Fruit fly (Drosophila melanogaster) whole organism: ENCODE measurements around the gene CG6244.

ENCODE experiments used
- CG8478 ChIP-seq: fragments of >200 bp; optimal IDR thresholded peaks from 2 replicates; lab custom pipeline; 2018; ENCODE audit warnings: inconsistent platforms
- Dll ChIP-seq: fragments of >200 bp; optimal IDR thresholded peaks from 2 replicates; lab custom pipeline; 2017
- EcR ChIP-seq, 2 experiments: fragments of >200 bp; optimal IDR thresholded peaks; 2 replicates each; lab custom pipeline; 2017; ENCODE audit warnings: missing biosample characterization in 2 of 2, missing genetic modification characterization in 2 of 2, missing genetic modification reagents in 2 of 2
- pan ChIP-seq: fragments of >200 bp; optimal IDR thresholded peaks from 2 replicates; lab custom pipeline; 2017
- psq ChIP-seq: fragments of >200 bp; optimal IDR thresholded peaks from 2 replicates; lab custom pipeline; 2017
- usp ChIP-seq: fragments of >200 bp; optimal IDR thresholded peaks from 2 replicates; lab custom pipeline; 2017; ENCODE audit warnings: missing biosample characterization, missing genetic modification characterization, mixed read lengths

The CG6244 gene

DNA sequence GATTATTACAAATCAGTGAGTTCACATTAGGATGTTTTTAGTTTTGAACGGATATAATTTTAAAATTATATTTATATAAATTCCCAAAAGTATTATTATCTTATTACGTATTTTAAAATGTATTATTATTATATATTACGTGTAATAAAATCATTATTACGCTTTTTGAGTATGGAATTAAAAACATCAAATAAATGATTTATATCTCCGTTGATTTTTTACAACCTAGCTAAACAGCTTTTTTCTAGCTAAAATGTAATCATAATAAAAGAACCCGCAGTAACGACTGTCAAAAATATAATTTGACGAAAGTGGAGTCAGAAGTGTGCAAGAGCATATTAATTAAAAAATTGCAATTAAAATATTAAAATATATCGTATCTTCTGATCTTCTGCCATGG, at the start of gene CG6244:
Gene CG6244 (plus strand): TSS at position 301 of the 400 bp plus-strand sequence.
- TF ChIP-seq pan (lab: Kevin White, UChicago) = no peak
- no peak for TF ChIP-seq Dll (lab: Kevin White, UChicago)
- no peak for TF ChIP-seq psq
- TF ChIP-seq EcR (GFP tag; optimal IDR thresholded peaks at IDR 0.05; lab: Kevin White, UChicago) = no peak
- TF ChIP-seq CG8478 (lab: Kevin White, UChicago) = no peak
- no peak for TF ChIP-seq usp (GFP tag; lab: Kevin White, UChicago)

DNA sequence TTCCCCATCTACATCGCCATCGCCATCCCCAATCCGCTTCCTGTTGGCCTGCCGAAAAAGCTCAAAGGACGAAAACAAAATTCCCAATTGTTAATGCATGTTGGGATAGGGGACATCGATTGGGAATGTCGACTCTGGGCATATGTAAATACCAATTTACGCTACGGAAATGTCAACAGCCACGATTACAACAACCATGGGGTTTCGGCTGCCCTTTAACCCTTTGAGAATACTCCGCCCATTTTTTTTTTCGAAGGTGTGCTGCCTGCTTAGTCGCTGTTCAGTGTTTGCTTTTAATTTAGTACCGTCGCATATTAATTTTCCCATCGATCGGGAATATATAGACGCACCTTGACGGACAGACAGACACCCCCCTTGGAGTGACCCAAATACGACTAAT, 49.5 kb upstream of the CG6244 start:
- TF ChIP-seq usp (GFP tag; lab: Kevin White, UChicago) = no peak
- no peak for TF ChIP-seq EcR (GFP tag; optimal IDR thresholded peaks at IDR 0.05; lab: Kevin White, UChicago)
- no peak for TF ChIP-seq psq
- TF ChIP-seq Dll (lab: Kevin White, UChicago) = no peak
- TF ChIP-seq CG8478 (lab: Kevin White, UChicago) = no peak
- TF ChIP-seq pan (lab: Kevin White, UChicago) = no peak

DNA sequence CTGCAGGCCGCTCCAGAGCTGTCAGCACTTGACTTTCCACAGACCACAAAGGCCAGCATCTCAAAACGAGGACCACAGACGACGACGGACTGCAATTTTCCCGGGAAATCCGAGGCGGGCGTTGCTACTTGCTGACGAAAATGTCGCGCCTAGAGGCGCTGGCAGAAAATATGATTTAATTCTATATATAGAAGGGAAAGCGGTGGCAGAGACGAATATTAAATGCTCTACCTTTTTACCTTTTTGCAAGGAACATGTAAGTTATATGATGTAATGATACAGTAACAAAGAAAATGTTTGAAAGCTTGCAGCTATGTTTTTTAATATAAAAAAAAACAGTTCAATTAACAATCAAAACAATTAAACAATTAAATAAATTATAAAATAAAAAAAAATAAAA, 47.7 kb upstream of the CG6244 start:
- TF ChIP-seq Dll (lab: Kevin White, UChicago) (no peak), usp (GFP tag; lab: Kevin White, UChicago) (no peak), psq (no peak), CG8478 (lab: Kevin White, UChicago) (no peak), EcR (GFP tag; optimal IDR thresholded peaks at IDR 0.05; lab: Kevin White, UChicago) (no peak), pan (lab: Kevin White, UChicago) (no peak)

DNA sequence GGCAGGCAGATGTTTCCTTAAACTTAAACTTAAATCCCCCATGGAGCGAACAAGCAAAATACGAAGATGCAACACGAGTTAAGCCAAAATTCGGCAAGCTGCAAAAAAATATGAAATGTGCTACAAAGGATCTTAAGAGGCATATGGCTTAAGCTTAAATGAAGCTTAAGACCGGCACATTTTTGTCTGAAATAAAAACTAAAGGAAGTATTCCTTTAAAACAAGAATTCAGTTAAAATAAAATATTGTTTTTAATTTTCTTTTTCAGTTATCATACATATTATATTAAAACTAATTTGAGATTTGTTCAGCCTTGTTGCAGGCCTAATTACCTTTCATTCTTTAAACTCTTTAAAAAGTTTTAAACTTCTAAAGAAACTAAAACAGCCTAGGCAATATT, 46.2 kb upstream of the CG6244 start:
- no peak for TF ChIP-seq Dll (lab: Kevin White, UChicago)
- no peak for TF ChIP-seq psq
- TF ChIP-seq EcR (GFP tag; optimal IDR thresholded peaks at IDR 0.05; lab: Kevin White, UChicago) = no peak
- TF ChIP-seq usp (GFP tag; lab: Kevin White, UChicago) = no peak
- no peak for TF ChIP-seq pan (lab: Kevin White, UChicago)
- no peak for TF ChIP-seq CG8478 (lab: Kevin White, UChicago)

DNA sequence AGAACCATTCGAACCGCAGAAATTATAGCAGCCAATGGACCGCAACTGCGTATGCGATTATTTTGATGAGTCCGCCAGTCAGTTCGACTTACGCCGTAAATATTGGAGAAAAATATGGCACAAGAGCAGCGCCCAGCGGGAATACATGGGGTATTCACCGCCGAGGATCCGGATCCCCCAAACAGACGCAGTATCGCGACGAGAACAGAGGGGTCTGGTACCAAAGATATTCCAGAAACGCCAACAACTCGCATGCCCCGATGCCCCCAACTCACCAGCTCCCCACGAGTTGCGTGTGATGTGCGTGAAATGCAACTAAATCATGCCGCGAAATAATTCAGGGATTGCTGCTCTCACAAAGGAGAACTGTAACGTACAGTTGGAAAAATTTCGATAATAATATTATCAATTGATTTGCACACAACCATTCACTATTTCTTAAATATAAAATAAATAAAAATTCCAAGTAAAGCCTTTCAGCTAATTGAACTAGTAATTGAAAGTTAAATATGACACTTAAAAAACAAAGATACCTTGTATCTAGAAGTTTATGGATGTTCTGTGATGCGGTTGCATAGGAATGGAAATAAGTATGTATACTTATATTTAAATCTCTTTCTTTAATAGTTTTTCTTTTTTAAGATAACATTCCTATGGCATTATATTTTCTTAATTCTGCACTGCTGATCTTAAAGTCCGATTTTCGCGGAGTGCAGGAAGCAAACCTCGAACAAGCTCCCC, 45.5 kb upstream of the CG6244 start:
- TF ChIP-seq Dll (lab: Kevin White, UChicago) = peak; percentile 53
- TF ChIP-seq CG8478 (lab: Kevin White, UChicago) = no peak

DNA sequence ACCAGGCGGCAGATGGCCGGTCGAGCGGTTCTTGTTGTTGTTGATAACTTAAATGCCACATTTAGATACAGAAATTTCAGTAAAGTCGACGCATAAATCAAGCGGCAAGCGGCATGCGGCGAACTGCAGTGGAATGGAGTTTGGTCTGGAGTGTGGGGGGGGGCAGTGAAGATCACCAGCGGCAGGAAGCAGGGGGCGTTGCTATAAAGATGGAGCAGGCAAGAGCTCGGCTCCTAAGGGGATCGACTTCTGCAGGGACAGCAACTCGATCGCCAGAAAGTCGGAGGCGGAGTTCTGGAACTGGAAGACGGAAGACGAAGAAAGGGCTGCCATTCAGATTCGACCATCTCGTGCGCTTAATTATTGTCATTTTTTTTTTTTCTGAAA, 44.9 kb upstream of the CG6244 start:
- no peak for TF ChIP-seq usp (GFP tag; lab: Kevin White, UChicago)
- no peak for TF ChIP-seq pan (lab: Kevin White, UChicago)
- peak; percentile 22 for TF ChIP-seq Dll (lab: Kevin White, UChicago)

DNA sequence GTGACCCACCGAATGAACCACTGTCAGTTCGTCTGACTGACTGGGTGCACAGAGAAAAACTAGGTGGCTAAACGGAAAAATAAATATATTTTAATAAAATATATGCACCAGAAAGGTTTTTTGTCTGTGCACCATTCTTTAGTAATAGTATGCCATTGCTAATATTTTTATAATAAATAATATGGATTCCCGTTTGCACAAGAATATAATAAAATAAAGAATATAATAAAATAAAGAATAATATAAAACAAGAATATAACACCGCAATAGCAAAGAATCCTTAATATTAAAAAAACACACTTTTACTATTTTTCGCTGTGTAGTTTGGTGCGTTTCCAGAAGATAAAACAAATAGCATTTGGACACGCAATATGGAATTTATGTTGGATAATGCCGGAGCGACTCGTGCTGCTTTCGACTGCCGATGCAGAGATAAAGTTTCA, 39.2 kb upstream of the CG6244 start:
- TF ChIP-seq Dll (lab: Kevin White, UChicago) (no peak), psq (no peak), CG8478 (lab: Kevin White, UChicago) (no peak), usp (GFP tag; lab: Kevin White, UChicago) (no peak), EcR (GFP tag; optimal IDR thresholded peaks at IDR 0.05; lab: Kevin White, UChicago) (no peak), pan (lab: Kevin White, UChicago) (no peak)

DNA sequence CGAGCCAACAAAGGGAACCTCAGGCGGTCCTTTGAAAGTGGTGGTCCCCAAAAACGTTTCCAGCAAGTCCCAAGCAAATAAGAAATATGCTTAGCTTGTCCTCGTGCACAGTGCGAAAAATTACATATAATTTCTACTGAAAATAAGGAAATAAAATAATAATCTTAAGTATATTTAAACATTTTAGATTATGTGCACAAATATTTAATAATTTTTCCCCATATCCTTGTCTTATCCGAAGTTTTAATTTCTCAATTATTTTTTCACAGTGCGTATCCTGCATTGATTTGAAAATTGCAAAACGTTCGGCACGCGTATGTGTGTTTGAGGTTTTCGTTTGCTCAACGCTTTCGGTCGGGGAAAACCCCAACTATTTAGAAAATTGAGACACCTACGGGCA, 36.6 kb upstream of the CG6244 start:
- TF ChIP-seq pan (lab: Kevin White, UChicago) = no peak
- no peak for TF ChIP-seq Dll (lab: Kevin White, UChicago)
- TF ChIP-seq usp (GFP tag; lab: Kevin White, UChicago) = no peak
- TF ChIP-seq CG8478 (lab: Kevin White, UChicago) = no peak
- no peak for TF ChIP-seq EcR (GFP tag; optimal IDR thresholded peaks at IDR 0.05; lab: Kevin White, UChicago)
- TF ChIP-seq psq = no peak

DNA sequence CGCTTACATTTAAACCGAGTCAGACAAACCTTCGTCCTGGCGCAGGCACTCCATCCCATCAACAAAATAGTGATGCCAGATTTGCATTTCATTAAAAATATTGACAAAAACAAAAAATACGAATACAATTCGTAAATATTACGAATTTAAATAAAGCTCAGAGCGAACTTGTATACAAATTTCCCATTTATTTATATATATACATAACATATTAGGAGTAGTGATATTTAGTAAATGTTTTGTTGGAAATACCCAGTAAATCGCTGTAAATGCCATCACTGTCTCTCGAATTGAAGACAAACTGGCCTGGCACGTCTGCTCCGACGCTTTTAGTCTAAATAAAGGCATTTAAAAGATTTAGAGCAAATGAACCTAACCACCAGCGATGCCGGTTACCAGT, 35.9 kb upstream of the CG6244 start:
- TF ChIP-seq psq (no peak), pan (lab: Kevin White, UChicago) (no peak), CG8478 (lab: Kevin White, UChicago) (no peak), Dll (lab: Kevin White, UChicago) (no peak), EcR (GFP tag; optimal IDR thresholded peaks at IDR 0.05; lab: Kevin White, UChicago) (no peak), usp (GFP tag; lab: Kevin White, UChicago) (no peak)

DNA sequence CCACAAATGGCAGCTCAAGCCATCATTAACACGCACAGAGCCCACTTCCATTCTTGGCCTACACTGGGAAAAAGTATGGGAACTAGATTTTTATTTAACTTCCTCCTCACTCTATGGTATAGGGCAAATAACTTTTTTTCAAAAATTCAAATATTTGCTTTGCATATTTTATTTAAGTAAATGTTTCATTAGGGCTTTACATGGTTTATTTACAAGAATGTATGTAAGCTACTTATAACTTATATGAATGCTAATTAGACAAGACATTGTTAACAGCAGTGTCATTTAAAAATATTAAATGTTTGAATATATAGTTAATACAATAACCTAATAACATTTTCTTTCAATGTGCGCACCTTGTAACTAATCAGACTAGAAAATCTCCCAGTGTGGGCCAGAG, 32.6 kb upstream of the CG6244 start:
- TF ChIP-seq pan (lab: Kevin White, UChicago) = no peak
- TF ChIP-seq psq = no peak
- TF ChIP-seq EcR (GFP tag; optimal IDR thresholded peaks at IDR 0.05; lab: Kevin White, UChicago) = no peak
- no peak for TF ChIP-seq usp (GFP tag; lab: Kevin White, UChicago)
- no peak for TF ChIP-seq Dll (lab: Kevin White, UChicago)
- no peak for TF ChIP-seq CG8478 (lab: Kevin White, UChicago)

DNA sequence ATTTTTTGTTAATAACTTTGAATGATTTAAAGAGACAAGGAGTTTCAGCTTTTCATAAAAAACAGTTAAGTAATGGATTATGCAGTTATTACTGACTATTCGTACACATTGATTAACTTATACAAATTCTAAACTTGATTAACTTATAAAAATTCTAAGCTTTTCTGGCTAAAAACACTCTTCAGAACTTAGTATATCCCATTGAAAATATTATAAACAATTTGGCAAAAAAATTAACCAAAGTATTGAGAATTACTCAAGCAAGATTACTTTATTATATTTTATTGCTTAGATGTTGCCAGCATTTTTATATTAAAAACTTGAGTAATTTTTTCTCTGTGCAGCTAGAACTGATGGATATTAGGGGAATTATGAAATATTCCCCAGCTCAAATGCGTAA, 30.7 kb upstream of the CG6244 start:
- TF ChIP-seq CG8478 (lab: Kevin White, UChicago) (no peak), pan (lab: Kevin White, UChicago) (no peak), usp (GFP tag; lab: Kevin White, UChicago) (no peak), psq (no peak), EcR (GFP tag; optimal IDR thresholded peaks at IDR 0.05; lab: Kevin White, UChicago) (no peak), Dll (lab: Kevin White, UChicago) (no peak)

DNA sequence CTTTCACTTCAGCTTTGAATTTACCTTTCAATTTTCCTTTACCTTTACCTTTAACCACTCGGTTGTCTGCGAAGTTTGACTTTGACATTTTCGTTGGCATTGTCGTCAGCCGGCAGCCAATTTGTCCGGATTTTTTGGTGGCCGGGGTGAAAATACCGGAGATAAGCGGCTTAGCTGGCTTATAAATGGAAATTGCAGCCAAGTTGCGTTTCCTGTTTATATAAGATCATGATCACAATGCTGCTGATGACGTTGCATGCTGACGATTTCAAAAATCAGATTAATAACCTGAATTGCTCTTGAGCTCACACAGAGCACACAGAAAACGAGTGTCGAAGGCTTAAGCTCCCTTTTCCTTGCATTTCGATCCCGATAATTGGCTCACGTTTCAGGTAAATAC, 30.3 kb upstream of the CG6244 start:
- no peak for TF ChIP-seq CG8478 (lab: Kevin White, UChicago)
- no peak for TF ChIP-seq Dll (lab: Kevin White, UChicago)
- TF ChIP-seq pan (lab: Kevin White, UChicago) = no peak
- no peak for TF ChIP-seq usp (GFP tag; lab: Kevin White, UChicago)
- no peak for TF ChIP-seq psq
- TF ChIP-seq EcR (GFP tag; optimal IDR thresholded peaks at IDR 0.05; lab: Kevin White, UChicago) = no peak
